Worm (Caenorhabditis elegans): Measurements from ENCODE around the gene Y66H1A.5.

ce11 chrIV:409935-410334 lies 19.0 kb downstream of the Y66H1A.5 start, which contains the start of gene kgb-1:
- no peak for TF ChIP-seq ceh-82 (tag; optimal IDR thresholded peaks at IDR 0.05)
- no peak for TF ChIP-seq nhr-12 (tag; optimal IDR thresholded peaks at IDR 0.05)
- TF ChIP-seq mdl-1 (tag; optimal IDR thresholded peaks at IDR 0.05), result no peak
- TF ChIP-seq nhr-11 (tag; optimal IDR thresholded peaks at IDR 0.05), result no peak
- TF ChIP-seq pqm-1 (tag; optimal IDR thresholded peaks at IDR 0.05), result no peak
- TF ChIP-seq ztf-11 (tag; optimal IDR thresholded peaks at IDR 0.05), result no peak
- TF ChIP-seq aly-2 (tag; optimal IDR thresholded peaks at IDR 0.05), result no peak
- TF ChIP-seq nhr-76 (tag; optimal IDR thresholded peaks at IDR 0.05), result no peak
- TF ChIP-seq snpc-4 (tag; optimal IDR thresholded peaks at IDR 0.05), result no peak

Data from whole organism, L3 larva.